Worm (Caenorhabditis elegans) whole organism, L3 larva: Measurements from ENCODE around the gene lmd-5.

Source experiments
- R02D3.7 ChIP-seq: fragments of 150-350 bp; optimal IDR thresholded peaks from 2 replicates; lab custom pipeline; 2014; ENCODE audit warnings: missing biosample characterization, missing genetic modification characterization
- ZK546.5 ChIP-seq: sonication (generic microtip); optimal IDR thresholded peaks from 2 replicates; lab custom pipeline; 2017; ENCODE audit warnings: missing biosample characterization, missing genetic modification characterization
- aly-2 ChIP-seq: fragments of 150-350 bp; optimal IDR thresholded peaks from 2 replicates; lab custom pipeline; 2014; ENCODE audit warnings: missing biosample characterization, missing genetic modification characterization
- ama-1 ChIP-seq: fragments of 150-350 bp; optimal IDR thresholded peaks from 2 replicates; lab custom pipeline; 2018
- ceh-16 ChIP-seq: sonication (generic microtip); optimal IDR thresholded peaks from 2 replicates; lab custom pipeline; 2017; ENCODE audit warnings: missing biosample characterization, missing genetic modification characterization
- ceh-28 ChIP-seq: fragments of 150-350 bp; optimal IDR thresholded peaks from 2 replicates; lab custom pipeline; 2014; ENCODE audit warnings: missing biosample characterization, missing genetic modification reagents, missing genetic modification characterization
- ceh-82 ChIP-seq: fragments of 150-350 bp; optimal IDR thresholded peaks from 2 replicates; lab custom pipeline; 2014; ENCODE audit warnings: missing biosample characterization, missing genetic modification characterization
- daf-12 ChIP-seq: fragments of 150-350 bp; optimal IDR thresholded peaks from 2 replicates; lab custom pipeline; 2014; ENCODE audit warnings: missing biosample characterization, missing genetic modification reagents, missing genetic modification characterization
- egl-27 ChIP-seq: sonication (generic microtip); optimal IDR thresholded peaks from 4 replicates; lab custom pipeline; 2017; ENCODE audit warnings: missing biosample characterization, missing genetic modification reagents, missing genetic modification characterization
- egl-5 ChIP-seq: fragments of 150-350 bp; optimal IDR thresholded peaks from 2 replicates; lab custom pipeline; 2017; ENCODE audit warnings: missing biosample characterization, missing genetic modification reagents, missing genetic modification characterization, inconsistent platforms
- elt-1 ChIP-seq: fragments of 150-350 bp; optimal IDR thresholded peaks from 2 replicates; lab custom pipeline; 2014; ENCODE audit warnings: missing biosample characterization, missing genetic modification characterization
- elt-2 ChIP-seq: sonication (generic microtip); optimal IDR thresholded peaks from 2 replicates; lab custom pipeline; 2016; ENCODE audit warnings: missing genetic modification reagents, mild to moderate bottlenecking, missing genetic modification characterization, missing compliant biosample characterization
- elt-3 ChIP-seq, 3 experiments: fragments of 150-350 bp in 1 of 3; sonication (generic microtip) in 2 of 3; optimal IDR thresholded peaks; 2 replicates in 2 of 3; 4 replicates in 1 of 3; lab custom pipeline; 2014 to 2017; ENCODE audit warnings: missing biosample characterization in 3 of 3, missing genetic modification characterization in 3 of 3
- eor-1 ChIP-seq, 2 experiments: fragments of 150-350 bp; optimal IDR thresholded peaks; 2 replicates each; lab custom pipeline; 2014 to 2018; ENCODE audit warnings: missing biosample characterization in 2 of 2, missing genetic modification characterization in 2 of 2
- fkh-2 ChIP-seq: fragments of 150-350 bp; optimal IDR thresholded peaks from 2 replicates; lab custom pipeline; 2014; ENCODE audit warnings: missing biosample characterization, missing genetic modification reagents, missing genetic modification characterization
- hmg-11 ChIP-seq: sonication (generic microtip); optimal IDR thresholded peaks from 2 replicates; lab custom pipeline; 2016; ENCODE audit warnings: missing genetic modification characterization, missing compliant biosample characterization
- jun-1 ChIP-seq: fragments of 150-350 bp; optimal IDR thresholded peaks from 2 replicates; lab custom pipeline; 2014; ENCODE audit warnings: missing biosample characterization, missing genetic modification reagents, missing genetic modification characterization
- lin-15B ChIP-seq: fragments of 150-350 bp; optimal IDR thresholded peaks from 2 replicates; lab custom pipeline; 2014; ENCODE audit warnings: missing biosample characterization, missing genetic modification characterization
- lin-39 ChIP-seq: fragments of 150-350 bp; optimal IDR thresholded peaks from 2 replicates; lab custom pipeline; 2018; ENCODE audit warnings: missing biosample characterization, missing genetic modification reagents, missing genetic modification characterization
- lsy-12 ChIP-seq: sonication (generic microtip); optimal IDR thresholded peaks from 2 replicates; lab custom pipeline; 2016; ENCODE audit warnings: mild to moderate bottlenecking, missing genetic modification characterization, missing compliant biosample characterization
- mdl-1 ChIP-seq: fragments of 150-350 bp; optimal IDR thresholded peaks from 2 replicates; lab custom pipeline; 2014; ENCODE audit warnings: missing biosample characterization, missing genetic modification characterization
- nfya-1 ChIP-seq: sonication (generic microtip); optimal IDR thresholded peaks from 2 replicates; lab custom pipeline; 2017; ENCODE audit warnings: missing genetic modification characterization, mild to moderate bottlenecking, missing compliant biosample characterization, antibody characterized with exemption, moderate library complexity; ENCODE audit not compliant: insufficient read depth
- nhr-12 ChIP-seq: fragments of 150-350 bp; optimal IDR thresholded peaks from 2 replicates; lab custom pipeline; 2014; ENCODE audit warnings: missing biosample characterization, missing genetic modification characterization
- nhr-237 ChIP-seq: fragments of 150-350 bp; optimal IDR thresholded peaks from 2 replicates; lab custom pipeline; 2014; ENCODE audit warnings: missing biosample characterization, missing genetic modification characterization
- nhr-28 ChIP-seq: fragments of 150-350 bp; optimal IDR thresholded peaks from 2 replicates; lab custom pipeline; 2014; ENCODE audit warnings: missing biosample characterization, missing genetic modification characterization
- nhr-43 ChIP-seq: sonication (generic microtip); optimal IDR thresholded peaks from 2 replicates; lab custom pipeline; 2016; ENCODE audit warnings: mild to moderate bottlenecking, missing genetic modification characterization, missing compliant biosample characterization; ENCODE audit not compliant: poor library complexity, severe bottlenecking
- nhr-67 ChIP-seq: fragments of 150-350 bp; optimal IDR thresholded peaks from 2 replicates; lab custom pipeline; 2014; ENCODE audit warnings: missing biosample characterization, missing genetic modification characterization
- nhr-76 ChIP-seq: fragments of 150-350 bp; sonication (generic microtip); optimal IDR thresholded peaks from 5 replicates; lab custom pipeline; 2014; ENCODE audit warnings: missing biosample characterization, missing genetic modification characterization
- pha-4 ChIP-seq: fragments of 150-350 bp; optimal IDR thresholded peaks from 2 replicates; lab custom pipeline; 2014; ENCODE audit warnings: missing biosample characterization, missing genetic modification reagents, missing genetic modification characterization
- pqm-1 ChIP-seq: fragments of 150-350 bp; optimal IDR thresholded peaks from 2 replicates; lab custom pipeline; 2017; ENCODE audit warnings: missing biosample characterization, missing genetic modification characterization, inconsistent platforms
- sea-2 ChIP-seq: fragments of 150-350 bp; sonication (generic microtip); optimal IDR thresholded peaks from 4 replicates; lab custom pipeline; 2014; ENCODE audit warnings: missing biosample characterization, missing genetic modification reagents, missing genetic modification characterization
- skn-1 ChIP-seq: fragments of 150-350 bp; optimal IDR thresholded peaks from 2 replicates; lab custom pipeline; 2014; ENCODE audit warnings: missing biosample characterization, missing genetic modification characterization
- tbx-2 ChIP-seq: sonication (generic microtip); optimal IDR thresholded peaks from 2 replicates; lab custom pipeline; 2016; ENCODE audit warnings: mild to moderate bottlenecking, missing genetic modification characterization, missing compliant biosample characterization
- unc-39 ChIP-seq: sonication (generic microtip); optimal IDR thresholded peaks from 4 replicates; lab custom pipeline; 2017; ENCODE audit warnings: missing biosample characterization, missing genetic modification characterization
- zag-1 ChIP-seq: fragments of 150-350 bp; optimal IDR thresholded peaks from 2 replicates; lab custom pipeline; 2014; ENCODE audit warnings: missing biosample characterization, missing genetic modification characterization
- ztf-11 ChIP-seq: fragments of 150-350 bp; optimal IDR thresholded peaks from 2 replicates; lab custom pipeline; 2014; ENCODE audit warnings: missing biosample characterization, missing genetic modification characterization
- ztf-4 ChIP-seq: fragments of 150-350 bp; optimal IDR thresholded peaks from 2 replicates; lab custom pipeline; 2014; ENCODE audit warnings: missing biosample characterization, missing genetic modification characterization

The lmd-5 gene

ce11 chrV:7147370-7147769 is 23.9 kb downstream of the lmd-5 start, which contains the start of gene ugt-38:
Gene ugt-38, minus strand, starts transcription at chrV:7147470.
- TF ChIP-seq nhr-237 (tag; lab: Kevin White, UChicago) (no peak), nhr-12 (tag; lab: Kevin White, UChicago) (no peak), elt-2 (tag; lab: Kevin White, UChicago) (no peak), egl-27 (tag; lab: Kevin White, UChicago) (no peak), ztf-4 (tag; lab: Kevin White, UChicago) (no peak), aly-2 (tag; lab: Kevin White, UChicago) (no peak), elt-1 (tag; lab: Kevin White, UChicago) (no peak), egl-5 (tag; lab: Kevin White, UChicago) (no peak), ceh-16 (tag; lab: Kevin White, UChicago) (no peak), lin-15B (tag; lab: Kevin White, UChicago) (no peak), pqm-1 (tag; lab: Kevin White, UChicago) (no peak), zag-1 (no peak), pha-4 (tag; lab: Kevin White, UChicago) (no peak), fkh-2 (tag; lab: Kevin White, UChicago) (no peak)

ce11 chrV:7150570-7150969 is 27.1 kb downstream of the lmd-5 start, which contains the start of gene F10D2.8:
Gene F10D2.8, minus strand, starts transcription at chrV:7150714.
- TF ChIP-seq daf-12 (tag; lab: Kevin White, UChicago) (no peak), unc-39 (tag; lab: Kevin White, UChicago) (no peak), lin-39 (tag; lab: Kevin White, UChicago) (no peak), jun-1 (tag; lab: Kevin White, UChicago) (peak; percentile 21), mdl-1 (tag; lab: Kevin White, UChicago) (no peak), ceh-16 (tag; lab: Kevin White, UChicago) (no peak), nhr-67 (no peak), elt-2 (tag; lab: Kevin White, UChicago) (peak; percentile 89), pqm-1 (tag; lab: Kevin White, UChicago) (peak; percentile 95), pha-4 (tag; lab: Kevin White, UChicago) (peak; percentile 35), lsy-12 (tag; lab: Kevin White, UChicago) (no peak), nfya-1 (tag; lab: Kevin White, UChicago) (no peak)
- TF ChIP-seq, all 47 proteins: peak for 4

- TF ChIP-seq mdl-1 (tag; lab: Kevin White, UChicago) (no peak), daf-12 (tag; lab: Kevin White, UChicago) (no peak), nhr-67 (no peak), hmg-11 (tag; lab: Kevin White, UChicago) (no peak), ZK546.5 (tag; lab: Kevin White, UChicago) (no peak), tbx-2 (tag; lab: Kevin White, UChicago) (no peak), egl-27 (tag; lab: Kevin White, UChicago) (no peak), nfya-1 (tag; lab: Kevin White, UChicago) (no peak), ceh-16 (tag; lab: Kevin White, UChicago) (no peak), sea-2 (no peak), R02D3.7 (tag; lab: Kevin White, UChicago) (no peak), jun-1 (tag; lab: Kevin White, UChicago) (no peak), elt-2 (tag; lab: Kevin White, UChicago) (no peak), ceh-28 (tag; lab: Kevin White, UChicago) (no peak)
These were observed 29.6 kb downstream of the lmd-5 start, which contains the start of gene fat-7 for ce11 chrV:7153046-7153445. Gene fat-7, minus strand, starts transcription at chrV:7153146.

ce11 chrV:7156079-7156478 is 32.6 kb downstream of the lmd-5 start, which contains the start of gene F10D2.10:
Gene F10D2.10, minus strand, starts transcription at chrV:7156179.
- TF ChIP-seq ceh-82 (tag; lab: Kevin White, UChicago) (no peak), ZK546.5 (tag; lab: Kevin White, UChicago) (no peak), ceh-16 (tag; lab: Kevin White, UChicago) (no peak), nhr-237 (tag; lab: Kevin White, UChicago) (no peak), ama-1 (no peak), egl-5 (tag; lab: Kevin White, UChicago) (no peak), ztf-11 (tag; lab: Kevin White, UChicago) (no peak), egl-27 (tag; lab: Kevin White, UChicago) (no peak), skn-1 (tag; lab: Kevin White, UChicago) (no peak), nhr-43 (tag; lab: Kevin White, UChicago) (no peak), elt-1 (tag; lab: Kevin White, UChicago) (no peak), nhr-28 (tag; lab: Kevin White, UChicago) (no peak), jun-1 (tag; lab: Kevin White, UChicago) (no peak), nhr-76 (no peak), aly-2 (tag; lab: Kevin White, UChicago) (no peak), eor-1 (tag; optimal IDR thresholded peaks at IDR 0.05; lab: Kevin White, UChicago) (no peak), R02D3.7 (tag; lab: Kevin White, UChicago) (no peak), tbx-2 (tag; lab: Kevin White, UChicago) (no peak), lin-39 (tag; lab: Kevin White, UChicago) (no peak), elt-3 (tag; optimal IDR thresholded peaks at IDR 0.05; lab: Kevin White, UChicago) (no peak)
- TF ChIP-seq, all 47 proteins: peak for 0
